Fruit fly (Drosophila melanogaster) whole organism, embryonic: Measurements from ENCODE around the gene CG13921.

Experiments used
- Bdp1 ChIP-seq: fragments of 200-800 bp; sonication (Bioruptor generic); optimal IDR thresholded peaks from 3 replicates; lab custom pipeline; 2016; ENCODE audit warnings: missing biosample characterization, missing genetic modification characterization
- CG1024 ChIP-seq: fragments of 200-800 bp; sonication (Bioruptor generic); IDR thresholded peaks from 2 replicates; pipeline ENCODE4 v1.3.6; 2022; ENCODE audit warnings: missing biosample characterization, missing genetic modification characterization
- CG10321 ChIP-seq: fragments of 200-800 bp; sonication (Bioruptor generic); IDR thresholded peaks from 2 replicates; pipeline ENCODE4 v1.3.6; 2022; ENCODE audit warnings: missing biosample characterization, missing genetic modification characterization
- CG10543 ChIP-seq: fragments of 200-800 bp; sonication (Bioruptor generic); optimal IDR thresholded peaks from 3 replicates; lab custom pipeline; 2017; ENCODE audit warnings: missing biosample characterization, mild to moderate bottlenecking, missing genetic modification characterization, moderate library complexity
- CG11456 ChIP-seq: fragments of 200-800 bp; sonication (Bioruptor generic); IDR thresholded peaks from 3 replicates; pipeline ENCODE4 v1.3.6; 2022; ENCODE audit warnings: missing biosample characterization, missing genetic modification characterization
- CG11696 ChIP-seq: fragments of 200-800 bp; sonication (Bioruptor generic); IDR thresholded peaks from 2 replicates; pipeline ENCODE4 v1.3.6; 2022; ENCODE audit warnings: missing biosample characterization, missing genetic modification characterization
- CG12071 ChIP-seq: fragments of 200-800 bp; sonication (Bioruptor generic); optimal IDR thresholded peaks from 3 replicates; lab custom pipeline; 2018; ENCODE audit warnings: missing biosample characterization, mild to moderate bottlenecking, missing genetic modification characterization
- CG12155 ChIP-seq: fragments of 200-800 bp; sonication (Bioruptor generic); optimal IDR thresholded peaks from 3 replicates; lab custom pipeline; 2016; ENCODE audit warnings: missing biosample characterization, missing genetic modification characterization
- CG13624 ChIP-seq: fragments of 200-800 bp; sonication (Bioruptor generic); optimal IDR thresholded peaks from 2 replicates; lab custom pipeline; 2016; ENCODE audit warnings: missing biosample characterization, missing genetic modification characterization
- CG17361 ChIP-seq: fragments of 200-800 bp; sonication (Bioruptor generic); IDR thresholded peaks from 3 replicates; pipeline ENCODE4 v1.3.6; 2022; ENCODE audit warnings: missing biosample characterization, missing genetic modification characterization
- CG17912 ChIP-seq: fragments of 200-800 bp; sonication (Bioruptor generic); optimal IDR thresholded peaks from 2 replicates; lab custom pipeline; 2018; ENCODE audit warnings: missing biosample characterization, mild to moderate bottlenecking, missing genetic modification characterization
- CG1832 ChIP-seq: fragments of 200-800 bp; sonication (Bioruptor generic); optimal IDR thresholded peaks from 2 replicates; lab custom pipeline; 2017; ENCODE audit warnings: missing biosample characterization, mild to moderate bottlenecking, missing genetic modification characterization, inconsistent platforms
- CG18476 ChIP-seq: fragments of 200-800 bp; sonication (Bioruptor generic); optimal IDR thresholded peaks from 2 replicates; lab custom pipeline; 2016; ENCODE audit warnings: missing biosample characterization, mild to moderate bottlenecking, missing genetic modification characterization
- CG2678 ChIP-seq: fragments of 200-800 bp; sonication (Bioruptor generic); optimal IDR thresholded peaks from 3 replicates; lab custom pipeline; 2019; ENCODE audit warnings: missing biosample characterization, mild to moderate bottlenecking, missing genetic modification characterization, moderate library complexity
- CG3163 ChIP-seq: fragments of 200-800 bp; sonication (Bioruptor generic); optimal IDR thresholded peaks from 3 replicates; lab custom pipeline; 2016; ENCODE audit warnings: missing biosample characterization, missing genetic modification characterization
- CG32532 ChIP-seq: fragments of 200-800 bp; sonication (Bioruptor generic); IDR thresholded peaks from 2 replicates; pipeline ENCODE4 v1.3.6; 2022; ENCODE audit warnings: missing biosample characterization, missing genetic modification characterization
- CG34376 ChIP-seq: fragments of 200-800 bp; sonication (Bioruptor generic); optimal IDR thresholded peaks from 2 replicates; lab custom pipeline; 2018; ENCODE audit warnings: missing biosample characterization, mild to moderate bottlenecking, missing genetic modification characterization
- CG4282 ChIP-seq: fragments of 200-800 bp; sonication (Bioruptor generic); optimal IDR thresholded peaks from 2 replicates; lab custom pipeline; 2016; ENCODE audit warnings: missing biosample characterization, missing genetic modification characterization
- CG4360 ChIP-seq: fragments of 200-800 bp; sonication (Bioruptor generic); IDR thresholded peaks from 2 replicates; pipeline ENCODE4 v1.3.6; 2022; ENCODE audit warnings: missing biosample characterization, missing genetic modification characterization
- CG5953 ChIP-seq: fragments of 200-800 bp; sonication (Bioruptor generic); IDR thresholded peaks from 2 replicates; pipeline ENCODE4 v1.3.6; 2022; ENCODE audit warnings: missing biosample characterization, missing genetic modification characterization
- CG7357 ChIP-seq: fragments of 200-800 bp; sonication (Bioruptor generic); IDR thresholded peaks from 3 replicates; pipeline ENCODE4 v1.3.6; 2022; ENCODE audit warnings: missing biosample characterization, missing genetic modification characterization
- CG8924 ChIP-seq: fragments of 200-800 bp; optimal IDR thresholded peaks from 3 replicates; lab custom pipeline; 2019; ENCODE audit warnings: missing biosample characterization, mild to moderate bottlenecking, missing genetic modification characterization, moderate library complexity
- CG9727 ChIP-seq: fragments of 200-800 bp; sonication (Bioruptor generic); optimal IDR thresholded peaks from 3 replicates; lab custom pipeline; 2017; ENCODE audit warnings: missing biosample characterization, mild to moderate bottlenecking, missing genetic modification characterization
- D19A ChIP-seq: fragments of 200-800 bp; optimal IDR thresholded peaks from 3 replicates; lab custom pipeline; 2019; ENCODE audit warnings: missing biosample characterization, mild to moderate bottlenecking, missing genetic modification characterization, moderate library complexity
- Fer3 ChIP-seq: fragments of 200-800 bp; sonication (Bioruptor generic); optimal IDR thresholded peaks from 2 replicates; lab custom pipeline; 2018; ENCODE audit warnings: missing biosample characterization, mild to moderate bottlenecking, missing genetic modification characterization, moderate library complexity
- Lhr ChIP-seq: fragments of 200-800 bp; sonication (Bioruptor generic); optimal IDR thresholded peaks from 3 replicates; lab custom pipeline; 2017; ENCODE audit warnings: mild to moderate bottlenecking, missing biosample characterization, missing genetic modification reagents, missing genetic modification characterization
- Pdp1 ChIP-seq, 2 experiments: fragments of 200-800 bp; sonication (Bioruptor generic); optimal IDR thresholded peaks; 3 replicates each; lab custom pipeline; 2016; ENCODE audit warnings: missing biosample characterization in 2 of 2, missing genetic modification characterization in 2 of 2, mild to moderate bottlenecking in 1 of 2, moderate library complexity in 1 of 2
- Rfx ChIP-seq: fragments of 200-800 bp; sonication (Bioruptor generic); IDR thresholded peaks from 2 replicates; pipeline ENCODE4 v1.3.6; 2022; ENCODE audit warnings: missing biosample characterization, missing genetic modification characterization
- ab ChIP-seq: fragments of 200-800 bp; sonication (Bioruptor generic); optimal IDR thresholded peaks from 2 replicates; lab custom pipeline; 2016; ENCODE audit warnings: missing biosample characterization, missing genetic modification characterization
- amos ChIP-seq: fragments of 200-800 bp; sonication (Bioruptor generic); IDR thresholded peaks from 2 replicates; pipeline ENCODE4 v1.3.6; 2022; ENCODE audit warnings: missing biosample characterization, missing genetic modification characterization; ENCODE audit not compliant: partially characterized antibody
- bigmax ChIP-seq: fragments of 200-800 bp; sonication (Bioruptor generic); optimal IDR thresholded peaks from 2 replicates; lab custom pipeline; 2018; ENCODE audit warnings: missing biosample characterization, mild to moderate bottlenecking, missing genetic modification characterization
- cg ChIP-seq: fragments of 200-800 bp; sonication (Bioruptor generic); optimal IDR thresholded peaks from 3 replicates; lab custom pipeline; 2019; ENCODE audit warnings: missing biosample characterization, mild to moderate bottlenecking, missing genetic modification characterization, moderate library complexity
- chn ChIP-seq: fragments of 200-800 bp; sonication (Bioruptor generic); optimal IDR thresholded peaks from 2 replicates; lab custom pipeline; 2016; ENCODE audit warnings: missing biosample characterization, missing genetic modification characterization
- cwo ChIP-seq: fragments of 200-800 bp; sonication (Bioruptor generic); optimal IDR thresholded peaks from 3 replicates; lab custom pipeline; 2017; ENCODE audit warnings: missing biosample characterization, missing genetic modification characterization, mild to moderate bottlenecking, moderate library complexity, missing genetic modification reagents
- gem ChIP-seq: fragments of 200-800 bp; sonication (Bioruptor generic); optimal IDR thresholded peaks from 2 replicates; lab custom pipeline; 2019; ENCODE audit warnings: missing biosample characterization, mild to moderate bottlenecking, missing genetic modification characterization, moderate library complexity
- her ChIP-seq: fragments of 200-800 bp; sonication (Bioruptor generic); optimal IDR thresholded peaks from 2 replicates; lab custom pipeline; 2016; ENCODE audit warnings: missing biosample characterization, missing genetic modification characterization
- lilli ChIP-seq: fragments of 200-800 bp; sonication (Bioruptor generic); optimal IDR thresholded peaks from 3 replicates; lab custom pipeline; 2016; ENCODE audit warnings: missing biosample characterization, missing genetic modification characterization
- otp ChIP-seq: fragments of 200-800 bp; sonication (Bioruptor generic); IDR thresholded peaks from 3 replicates; pipeline ENCODE4, ENCODE4 v1.3.6; 2022; ENCODE audit warnings: missing biosample characterization, missing genetic modification characterization
- pros ChIP-seq: fragments of 200-800 bp; sonication (Bioruptor generic); optimal IDR thresholded peaks from 3 replicates; lab custom pipeline; 2019; ENCODE audit warnings: missing biosample characterization, mild to moderate bottlenecking, missing genetic modification characterization, moderate library complexity
- ranshi ChIP-seq: fragments of 200-800 bp; sonication (Bioruptor generic); IDR thresholded peaks from 2 replicates; pipeline ENCODE4 v1.3.6; 2022; ENCODE audit warnings: missing biosample characterization, missing genetic modification characterization
- seq ChIP-seq: fragments of 200-800 bp; sonication (Bioruptor generic); IDR thresholded peaks from 2 replicates; pipeline ENCODE4 v1.3.6; 2022; ENCODE audit warnings: missing biosample characterization, missing genetic modification characterization
- sug ChIP-seq: fragments of 200-800 bp; optimal IDR thresholded peaks from 2 replicates; lab custom pipeline; 2019; ENCODE audit warnings: missing biosample characterization, mild to moderate bottlenecking, missing genetic modification characterization, moderate library complexity
- tll ChIP-seq, 2 experiments: fragments of 200-800 bp in 1 of 2; fragments of >200 bp in 1 of 2; sonication (Bioruptor generic) in 1 of 2; optimal IDR thresholded peaks; 2 replicates each; lab custom pipeline; 2017 to 2019; ENCODE audit warnings: missing biosample characterization in 2 of 2, missing genetic modification characterization in 2 of 2, mild to moderate bottlenecking in 1 of 2, moderate library complexity in 1 of 2
- trem ChIP-seq: fragments of 200-800 bp; optimal IDR thresholded peaks from 3 replicates; lab custom pipeline; 2019; ENCODE audit warnings: missing biosample characterization, mild to moderate bottlenecking, missing genetic modification characterization, moderate library complexity
- ttk ChIP-seq: fragments of 200-800 bp; sonication (Bioruptor generic); IDR thresholded peaks from 2 replicates; pipeline ENCODE4 v2.1.2; 2022; ENCODE audit warnings: missing biosample characterization, missing genetic modification characterization
- twi ChIP-seq: fragments of 200-800 bp; optimal IDR thresholded peaks from 2 replicates; lab custom pipeline; 2019; ENCODE audit warnings: missing biosample characterization, mild to moderate bottlenecking, missing genetic modification characterization, moderate library complexity
- unc-4 ChIP-seq: fragments of 200-800 bp; sonication (Bioruptor generic); IDR thresholded peaks from 2 replicates; pipeline ENCODE4 v1.3.6; 2022; ENCODE audit warnings: missing biosample characterization, missing genetic modification characterization; ENCODE audit not compliant: partially characterized antibody
- wek ChIP-seq: fragments of 200-800 bp; sonication (Bioruptor generic); optimal IDR thresholded peaks from 3 replicates; lab custom pipeline; 2018; ENCODE audit warnings: missing biosample characterization, mild to moderate bottlenecking, missing genetic modification characterization, moderate library complexity

Gene CG13921

DNA sequence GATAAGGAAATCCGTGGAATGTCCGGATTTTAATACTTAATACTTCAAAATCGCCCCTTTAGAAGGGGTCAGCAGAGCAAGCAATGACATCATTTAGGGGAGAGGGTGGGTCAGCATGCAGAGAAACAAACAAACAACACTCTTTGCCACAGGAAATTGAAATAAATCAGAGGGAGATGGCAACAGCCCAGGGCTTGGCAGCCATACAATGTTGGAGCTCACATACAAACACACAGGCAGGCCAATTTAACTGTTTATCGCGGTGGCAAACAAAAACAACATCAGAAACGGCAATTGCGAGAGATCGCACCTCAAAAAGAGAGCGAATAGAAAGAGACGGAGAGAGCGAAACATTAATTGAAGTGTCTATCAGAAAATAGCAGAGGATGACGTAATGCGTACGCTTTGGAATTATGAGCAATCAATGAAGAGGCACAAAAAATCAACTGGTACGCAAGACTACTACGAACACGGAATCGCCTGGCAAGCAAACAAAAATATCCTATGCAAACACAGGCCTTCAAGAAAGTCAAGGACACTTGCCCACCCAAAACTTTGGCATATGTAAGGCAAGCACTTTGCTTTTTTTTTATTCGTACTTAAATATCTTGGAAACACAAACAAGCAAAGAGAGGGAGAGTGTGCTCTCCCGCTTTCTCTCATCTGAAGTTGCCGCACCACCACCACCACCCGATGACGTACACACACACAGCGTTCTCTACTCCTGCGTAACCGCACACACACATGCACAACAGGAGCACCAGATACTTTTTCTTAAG, 47.6 kb downstream of the CG13921 start (continued):
- TF ChIP-seq sug (tag; lab: Kevin White, UChicago) (peak; percentile 86), amos (no peak; the same call in 1 of the 2 replicates), twi (tag; lab: Kevin White, UChicago) (no peak), CG18476 (GFP tag; lab: Kevin White, UChicago) (peak; percentile 52), CG7357 (no peak), bigmax (GFP tag; lab: Kevin White, UChicago) (no peak), ab (GFP tag; lab: Kevin White, UChicago) (peak; percentile 27), CG11456 (GFP tag; lab: Robert Waterston, UW) (peak; percentile 26; the same call in 1 of the 3 replicates), CG4360 (GFP tag; lab: Robert Waterston, UW) (peak; percentile 85), CG10321 (peak; percentile 79), otp (GFP tag; lab: Robert Waterston, UW) (peak; percentile 57; the same call in 1 of the 3 replicates), CG34376 (peak; percentile 96), CG10543 (peak; percentile 90), unc-4 (0 out of 2 replicates have a peak, but pooled peaks have one; percentile 28), Rfx (GFP tag; lab: Robert Waterston, UW) (peak; percentile 56; the same call in 1 of the 2 replicates), cwo (GFP tag; lab: Kevin White, UChicago) (peak; percentile 10), gem (tag; lab: Kevin White, UChicago) (no peak), ranshi (peak; percentile 11; the same call in 1 of the 2 replicates), Lhr (no peak), CG8924 (tag; lab: Kevin White, UChicago) (peak; percentile 36), CG11696 (GFP tag; lab: Robert Waterston, UW) (0 out of 2 replicates have a peak, but pooled peaks have one; percentile 16), CG13624 (GFP tag; lab: Kevin White, UChicago) (peak; percentile 46), trem (tag; lab: Kevin White, UChicago) (no peak), CG12071 (peak; percentile 71), cg (GFP tag; lab: Kevin White, UChicago) (peak; percentile 88), CG5953 (GFP tag; lab: Robert Waterston, UW) (no peak), her (GFP tag; lab: Kevin White, UChicago) (peak; percentile 41), pros (peak; percentile 67), CG17361 (no peak), wek (GFP tag; lab: Kevin White, UChicago) (peak; percentile 67), Pdp1 (GFP tag; optimal IDR thresholded peaks at IDR 0.05; lab: Kevin White, UChicago) (peak in 1 of 2 experiments; percentile 99), Fer3 (peak; percentile 7), CG2678 (peak; percentile 42), CG1832 (GFP tag; lab: Kevin White, UChicago) (peak; percentile 63), Bdp1 (GFP tag; lab: Kevin White, UChicago) (no peak), CG4282 (no peak), tll (GFP tag; optimal IDR thresholded peaks at IDR 0.05; lab: Kevin White, UChicago) (peak in 1 of 2 experiments; percentile 16), CG3163 (GFP tag; lab: Kevin White, UChicago) (peak; percentile 53), ttk (GFP tag; lab: Robert Waterston, UW) (peak; percentile 18; the same call in 1 of the 2 replicates), lilli (GFP tag; lab: Kevin White, UChicago) (peak; percentile 13), CG9727 (peak; percentile 31), CG32532 (GFP tag; lab: Robert Waterston, UW) (peak; percentile 50; the same call in 1 of the 2 replicates), chn (GFP tag; lab: Kevin White, UChicago) (no peak), CG1024 (GFP tag; lab: Robert Waterston, UW) (peak; percentile 52; the same call in 1 of the 2 replicates), CG17912 (GFP tag; lab: Kevin White, UChicago) (peak; percentile 82), seq (GFP tag; lab: Robert Waterston, UW) (peak; percentile 21; the same call in 1 of the 2 replicates), D19A (tag; lab: Kevin White, UChicago) (no peak), CG12155 (GFP tag; lab: Kevin White, UChicago) (no peak)
